Fruit fly (Drosophila melanogaster): ENCODE data around the gene Gmd.

The Gmd gene

DNA sequence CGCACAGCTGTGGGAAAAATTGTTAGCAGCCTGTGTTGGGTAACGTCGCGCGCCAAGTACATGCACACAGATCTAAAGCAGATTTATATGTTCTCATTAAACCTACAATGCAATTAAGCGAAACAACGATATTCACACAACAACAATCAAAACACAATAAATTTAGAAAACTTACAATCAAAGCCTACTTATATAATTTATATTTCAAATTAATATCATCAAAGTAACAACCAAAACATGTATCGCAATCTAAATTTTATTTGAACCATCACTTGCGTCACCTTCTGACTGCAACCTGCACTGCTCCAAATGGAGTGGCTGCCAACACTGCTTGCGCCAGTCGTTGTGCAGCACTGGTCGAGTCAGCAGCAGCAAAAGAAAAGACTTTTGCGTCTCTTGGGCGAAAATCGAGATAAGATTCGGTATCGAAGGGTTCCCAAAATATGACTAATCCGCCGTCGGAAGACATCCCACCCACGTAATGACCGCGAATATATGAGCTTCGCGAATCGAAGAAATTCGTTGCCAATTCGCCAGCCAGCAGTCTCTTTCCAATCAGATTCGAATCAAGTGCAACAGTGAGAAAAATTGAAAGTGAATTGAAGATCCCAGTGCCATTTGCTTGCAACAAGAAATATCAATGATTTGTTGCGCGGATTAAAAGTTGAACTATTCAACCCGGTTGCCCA is 4.6 kb upstream of the Gmd start, which contains the start of the genes CG8892 and CG34126 (continued):
- TF ChIP-seq cad (GFP tag; optimal IDR thresholded peaks at IDR 0.05) (no peak), mam (GFP tag; optimal IDR thresholded peaks at IDR 0.05) (peak; percentile 98), bbx (GFP tag; IDR thresholded peaks at IDR 0.05; ENCODE audit: partially characterized antibody) (no peak), Vsx1 (GFP tag; optimal IDR thresholded peaks at IDR 0.05) (peak; percentile 86), CG1647 (GFP tag; optimal IDR thresholded peaks at IDR 0.05) (peak; percentile 98), peb (GFP tag; IDR thresholded peaks at IDR 0.05) (peak; percentile 93), CG13287 (GFP tag; IDR thresholded peaks at IDR 0.05; ENCODE audit: partially characterized antibody) (peak; percentile 30; the same call in 1 of the 2 replicates), CG4617 (GFP tag; optimal IDR thresholded peaks at IDR 0.05; ENCODE audit: borderline replicate concordance) (peak; percentile 99), CG13894 (tag; optimal IDR thresholded peaks at IDR 0.05) (peak; percentile 94), CG14667 (GFP tag; IDR thresholded peaks at IDR 0.05) (peak; percentile 95), CG18262 (tag; optimal IDR thresholded peaks at IDR 0.05) (peak; percentile 97), Sin3A (optimal IDR thresholded peaks at IDR 0.05) (peak; percentile 99), Lpt (GFP tag; optimal IDR thresholded peaks at IDR 0.05) (no peak), lmd (GFP tag; IDR thresholded peaks at IDR 0.05) (peak; percentile 97), crc (GFP tag; optimal IDR thresholded peaks at IDR 0.05) (peak; percentile 85), CG8944 (GFP tag; optimal IDR thresholded peaks at IDR 0.05) (peak; percentile 96), amos (GFP tag; IDR thresholded peaks at IDR 0.05; ENCODE audit: partially characterized antibody) (peak; percentile 48; the same call in 1 of the 2 replicates), CG16779 (GFP tag; IDR thresholded peaks at IDR 0.05) (peak; percentile 85), CG12744 (GFP tag; optimal IDR thresholded peaks at IDR 0.05) (peak; percentile 87), Hey (tag; optimal IDR thresholded peaks at IDR 0.05) (peak; percentile 87), ATbp (GFP tag; optimal IDR thresholded peaks at IDR 0.05) (peak; percentile 90), pan (optimal IDR thresholded peaks at IDR 0.05) (no peak), pan (GFP tag; optimal IDR thresholded peaks at IDR 0.05 in 1 of 2, IDR thresholded peaks at IDR 0.05 in 1 of 2) (peak in 1 of 2 experiments; percentile 94), CG34422 (GFP tag; IDR thresholded peaks at IDR 0.05) (peak; percentile 96), az2 (GFP tag; optimal IDR thresholded peaks at IDR 0.05) (peak; percentile 98), fru (optimal IDR thresholded peaks at IDR 0.05) (no peak), CG10431 (GFP tag; optimal IDR thresholded peaks at IDR 0.05) (peak; percentile 84), CG6854 (GFP tag; optimal IDR thresholded peaks at IDR 0.05) (peak; percentile 89), Fer2 (tag; optimal IDR thresholded peaks at IDR 0.05) (peak; percentile 97), CG2678 (tag; optimal IDR thresholded peaks at IDR 0.05) (peak; percentile 97), pfk (GFP tag; optimal IDR thresholded peaks at IDR 0.05) (peak; percentile 54), sc (optimal IDR thresholded peaks at IDR 0.05) (no peak), sc (GFP tag; optimal IDR thresholded peaks at IDR 0.05) (peak; percentile 96), yki (optimal IDR thresholded peaks at IDR 0.05) (no peak), bab2 (GFP tag; optimal IDR thresholded peaks at IDR 0.05) (peak; percentile 97), CG4404 (GFP tag; IDR thresholded peaks at IDR 0.05) (peak; percentile 99), Usf (GFP tag; optimal IDR thresholded peaks at IDR 0.05) (peak; percentile 98), Six4 (GFP tag; optimal IDR thresholded peaks at IDR 0.05) (peak; percentile 97), knrl (GFP tag; IDR thresholded peaks at IDR 0.05; ENCODE audit: partially characterized antibody) (peak; percentile 55), tx (GFP tag; optimal IDR thresholded peaks at IDR 0.05) (peak; percentile 97), HmgD (GFP tag; optimal IDR thresholded peaks at IDR 0.05) (peak; percentile 90), Rx (GFP tag; IDR thresholded peaks at IDR 0.05) (peak; percentile 93), ranshi (GFP tag; IDR thresholded peaks at IDR 0.05) (peak; percentile 94), E2f1 (GFP tag; IDR thresholded peaks at IDR 0.05) (peak; percentile 94), Fer1 (GFP tag; optimal IDR thresholded peaks at IDR 0.05) (peak; percentile 97), CG16815 (GFP tag; optimal IDR thresholded peaks at IDR 0.05) (peak; percentile 99), CG4854 (GFP tag; optimal IDR thresholded peaks at IDR 0.05) (peak; percentile 95), eyg (GFP tag; optimal IDR thresholded peaks at IDR 0.05) (peak; percentile 92), CG3407 (GFP tag; optimal IDR thresholded peaks at IDR 0.05) (peak; percentile 94), hb (GFP tag; IDR thresholded peaks at IDR 0.05; ENCODE audit: partially characterized antibody) (no peak), sna (GFP tag; IDR thresholded peaks at IDR 0.05; ENCODE audit: partially characterized antibody) (no peak)

Measured in whole organism, embryonic.